Fruit fly (Drosophila melanogaster) whole organism, embryonic: Measurements from ENCODE around the gene Pvf2.

Source experiments
- CG1792 ChIP-seq: fragments of 200-800 bp; sonication (Bioruptor generic); optimal IDR thresholded peaks from 2 replicates; lab custom pipeline; 2016; ENCODE audit warnings: missing biosample characterization, missing genetic modification characterization
- Ets65A ChIP-seq: fragments of 200-800 bp; sonication (Bioruptor generic); peaks from one replicate; lab custom pipeline; 2016; ENCODE audit warnings: missing biosample characterization, missing genetic modification characterization
- H15 ChIP-seq: fragments of 200-800 bp; sonication (Bioruptor generic); IDR thresholded peaks from 3 replicates; pipeline ENCODE4 v1.3.6; 2022; ENCODE audit warnings: missing biosample characterization, missing genetic modification characterization
- Sin3A ChIP-seq: fragments of >200 bp; optimal IDR thresholded peaks from 2 replicates; lab custom pipeline; 2018
- Xrp1 ChIP-seq: fragments of 200-800 bp; sonication (Bioruptor generic); IDR thresholded peaks from 2 replicates; pipeline ENCODE4 v1.3.6; 2022; ENCODE audit warnings: missing biosample characterization, missing genetic modification characterization
- aop ChIP-seq: fragments of 200-800 bp; sonication (Bioruptor generic); IDR thresholded peaks from 2 replicates; pipeline ENCODE4 v1.3.6; 2022; ENCODE audit warnings: missing biosample characterization, missing genetic modification characterization
- gro ChIP-seq: fragments of 200-800 bp; sonication (Bioruptor generic); optimal IDR thresholded peaks from 2 replicates; lab custom pipeline; 2016; ENCODE audit warnings: missing biosample characterization, missing genetic modification characterization
- ro ChIP-seq: fragments of 200-800 bp; sonication (Bioruptor generic); IDR thresholded peaks from 2 replicates; pipeline ENCODE4 v1.3.6; 2022; ENCODE audit warnings: missing biosample characterization, missing genetic modification characterization
- seq ChIP-seq: fragments of 200-800 bp; sonication (Bioruptor generic); IDR thresholded peaks from 2 replicates; pipeline ENCODE4 v1.3.6; 2022; ENCODE audit warnings: missing biosample characterization, missing genetic modification characterization
- stwl ChIP-seq: fragments of 200-800 bp; sonication (Bioruptor generic); optimal IDR thresholded peaks from 3 replicates; lab custom pipeline; 2018; ENCODE audit warnings: missing biosample characterization, mild to moderate bottlenecking, missing genetic modification characterization, moderate library complexity
- tin ChIP-seq: fragments of 200-800 bp; sonication (Bioruptor generic); optimal IDR thresholded peaks from 3 replicates; lab custom pipeline; 2016; ENCODE audit warnings: missing biosample characterization, missing genetic modification characterization
- yki ChIP-seq: fragments of >200 bp; optimal IDR thresholded peaks from 3 replicates; lab custom pipeline; 2018

- TF ChIP-seq stwl (tag; lab: Kevin White, UChicago) = no peak
- TF ChIP-seq seq = no peak
- TF ChIP-seq H15 (GFP tag; lab: Robert Waterston, UW) = no peak
- TF ChIP-seq Sin3A (lab: Kevin White, UChicago) = no peak
- no peak for TF ChIP-seq aop (GFP tag; lab: Robert Waterston, UW)
- TF ChIP-seq yki (lab: Kevin White, UChicago) = no peak
- TF ChIP-seq Ets65A = peak; percentile 19
- TF ChIP-seq tin (GFP tag; lab: Kevin White, UChicago) = no peak
- no peak for TF ChIP-seq gro (GFP tag; lab: Kevin White, UChicago)
- no peak for TF ChIP-seq ro (GFP tag; lab: Robert Waterston, UW)
- TF ChIP-seq Xrp1 (GFP tag; lab: Robert Waterston, UW) = no peak
- TF ChIP-seq CG1792 (GFP tag; lab: Kevin White, UChicago) = no peak
Measured at dm6 chr2L:7025247-7025646, 59.2 kb downstream of the Pvf2 start.
